Worm (Caenorhabditis elegans) whole organism, L4 larva: ENCODE results near the gene cope-1.

Source experiments
- D1046.2 ChIP-seq: fragments of 200-800 bp; sonication (Bioruptor generic); IDR thresholded peaks from 2 replicates; pipeline ENCODE4 v1.3.6; 2022; ENCODE audit warnings: missing genetic modification characterization, missing compliant biosample characterization
- F26F4.8 ChIP-seq: fragments of 200-800 bp; sonication (Bioruptor generic); conservative IDR thresholded peaks from 2 replicates; pipeline ENCODE4 v1.3.6; 2022; ENCODE audit warnings: missing genetic modification characterization, missing compliant biosample characterization
- F44E2.7 ChIP-seq: fragments of 200-800 bp; sonication (Bioruptor generic); IDR thresholded peaks from 2 replicates; pipeline ENCODE4 v2.1.2; 2022; ENCODE audit warnings: missing genetic modification characterization, missing compliant biosample characterization
- T20F7.1 ChIP-seq: fragments of 200-800 bp; sonication (Bioruptor generic); optimal IDR thresholded peaks from 2 replicates; lab custom pipeline; 2018; ENCODE audit warnings: mild to moderate bottlenecking, missing genetic modification characterization, missing compliant biosample characterization
- Y48G9A.11 ChIP-seq: fragments of 200-800 bp; sonication (Bioruptor generic); IDR thresholded peaks from 2 replicates; pipeline ENCODE4 v1.3.6; 2022; ENCODE audit warnings: missing genetic modification reagents, missing genetic modification characterization, missing compliant biosample characterization
- Y5F2A.4 ChIP-seq: fragments of 200-800 bp; sonication (Bioruptor generic); optimal IDR thresholded peaks from 2 replicates; lab custom pipeline; 2018; ENCODE audit warnings: mild to moderate bottlenecking, missing genetic modification characterization, missing compliant biosample characterization
- Y75B8A.6 ChIP-seq: fragments of 200-800 bp; sonication (Bioruptor generic); IDR thresholded peaks from 2 replicates; pipeline ENCODE4 v1.3.6; 2022; ENCODE audit warnings: missing genetic modification reagents, missing genetic modification characterization, missing compliant biosample characterization
- ZK546.5 ChIP-seq, 2 experiments: sonication (generic microtip); optimal IDR thresholded peaks; 2 replicates each; lab custom pipeline; 2017; ENCODE audit warnings: missing biosample characterization in 2 of 2, missing genetic modification characterization in 2 of 2
- aly-2 ChIP-seq: sonication (generic microtip); optimal IDR thresholded peaks from 2 replicates; lab custom pipeline; 2018; ENCODE audit warnings: missing biosample characterization, missing genetic modification characterization
- ama-1 ChIP-seq: fragments of 150-350 bp; optimal IDR thresholded peaks from 2 replicates; lab custom pipeline; 2014; ENCODE audit warnings: inconsistent platforms, mixed read lengths
- arid-1 ChIP-seq: fragments of 200-800 bp; sonication (Bioruptor generic); conservative IDR thresholded peaks from 2 replicates; pipeline ENCODE4 v1.3.6; 2022; ENCODE audit warnings: missing genetic modification reagents, missing genetic modification characterization, missing compliant biosample characterization
- ceh-44 ChIP-seq: fragments of 200-800 bp; sonication (Bioruptor generic); IDR thresholded peaks from 2 replicates; pipeline ENCODE4 v1.3.6; 2022; ENCODE audit warnings: missing genetic modification reagents, missing genetic modification characterization, missing compliant biosample characterization
- ces-1 ChIP-seq: fragments of 150-350 bp; sonication (generic microtip); optimal IDR thresholded peaks from 4 replicates; lab custom pipeline; 2014; ENCODE audit warnings: missing biosample characterization, missing genetic modification reagents, missing genetic modification characterization
- cey-2 ChIP-seq: sonication (generic microtip); optimal IDR thresholded peaks from 3 replicates; lab custom pipeline; 2017; ENCODE audit warnings: missing genetic modification characterization, mild to moderate bottlenecking, missing compliant biosample characterization, antibody characterized with exemption, borderline replicate concordance; ENCODE audit not compliant: insufficient read depth
- daf-16 ChIP-seq, 3 experiments: sonication (generic microtip); optimal IDR thresholded peaks; 2 replicates each; lab custom pipeline; 2016 to 2017; ENCODE audit warnings: missing genetic modification characterization in 3 of 3, missing genetic modification reagents in 3 of 3, mild to moderate bottlenecking in 2 of 3, missing compliant biosample characterization in 2 of 3, missing biosample characterization in 1 of 3, moderate library complexity in 1 of 3
- daf-8 ChIP-seq: fragments of 200-800 bp; sonication (Bioruptor generic); IDR thresholded peaks from 2 replicates; pipeline ENCODE4 v1.3.6; 2022; ENCODE audit warnings: missing genetic modification characterization, missing compliant biosample characterization
- dpl-1 ChIP-seq: fragments of 150-350 bp; optimal IDR thresholded peaks from 2 replicates; lab custom pipeline; 2014; ENCODE audit warnings: missing biosample characterization, missing genetic modification reagents, missing genetic modification characterization
- duxl-1 ChIP-seq: sonication (generic microtip); optimal IDR thresholded peaks from 2 replicates; lab custom pipeline; 2016; ENCODE audit warnings: mild to moderate bottlenecking, missing genetic modification characterization, moderate library complexity, missing compliant biosample characterization; ENCODE audit not compliant: poor library complexity
- egl-43 ChIP-seq: fragments of 200-800 bp; sonication (Bioruptor generic); IDR thresholded peaks from 2 replicates; pipeline ENCODE4 v1.3.6; 2022; ENCODE audit warnings: missing genetic modification reagents, missing genetic modification characterization, missing compliant biosample characterization
- hlh-11 ChIP-seq: fragments of 200-800 bp; sonication (Bioruptor generic); optimal IDR thresholded peaks from 2 replicates; lab custom pipeline; 2018; ENCODE audit warnings: mild to moderate bottlenecking, missing genetic modification characterization, missing compliant biosample characterization
- hmg-1.1 ChIP-seq: fragments of 200-800 bp; sonication (Bioruptor generic); IDR thresholded peaks from 2 replicates; pipeline ENCODE4 v1.3.6; 2022; ENCODE audit warnings: missing genetic modification reagents, missing genetic modification characterization, missing compliant biosample characterization
- lim-7 ChIP-seq: fragments of 200-800 bp; sonication (Bioruptor generic); IDR thresholded peaks from 2 replicates; pipeline ENCODE4 v1.3.6; 2022; ENCODE audit warnings: missing genetic modification characterization, missing compliant biosample characterization
- lin-13 ChIP-seq: fragments of 150-350 bp; optimal IDR thresholded peaks from 2 replicates; lab custom pipeline; 2014; ENCODE audit warnings: missing biosample characterization, missing genetic modification reagents, missing genetic modification characterization
- lin-15B ChIP-seq: fragments of 150-350 bp; sonication (generic microtip); optimal IDR thresholded peaks from 3 replicates; lab custom pipeline; 2014; ENCODE audit warnings: missing biosample characterization, missing genetic modification characterization
- lin-29 ChIP-seq: fragments of 200-800 bp; sonication (Bioruptor generic); IDR thresholded peaks from 2 replicates; pipeline ENCODE4 v1.3.6; 2022; ENCODE audit warnings: missing genetic modification reagents, missing genetic modification characterization, missing compliant biosample characterization
- lin-39 ChIP-seq: fragments of 150-350 bp; optimal IDR thresholded peaks from 2 replicates; lab custom pipeline; 2014; ENCODE audit warnings: missing biosample characterization, missing genetic modification reagents, missing genetic modification characterization
- madf-9 ChIP-seq: fragments of 200-800 bp; sonication (Bioruptor generic); conservative IDR thresholded peaks from 2 replicates; pipeline ENCODE4 v1.3.6; 2022; ENCODE audit warnings: missing genetic modification reagents, missing genetic modification characterization, missing compliant biosample characterization
- mdl-1 ChIP-seq, 2 experiments: fragments of 150-350 bp in 1 of 2; sonication (generic microtip) in 1 of 2; optimal IDR thresholded peaks; 2 replicates each; lab custom pipeline; 2014 to 2017; ENCODE audit warnings: missing biosample characterization in 2 of 2, missing genetic modification characterization in 2 of 2
- mep-1 ChIP-seq: fragments of 150-350 bp; sonication (generic microtip); optimal IDR thresholded peaks from 3 replicates; lab custom pipeline; 2014; ENCODE audit warnings: missing biosample characterization, missing genetic modification characterization
- mxl-2 ChIP-seq: fragments of 200-800 bp; sonication (Bioruptor generic); conservative IDR thresholded peaks from 2 replicates; pipeline ENCODE4 v1.3.6; 2022; ENCODE audit warnings: missing genetic modification reagents, missing genetic modification characterization, missing compliant biosample characterization
- nhr-102 ChIP-seq: sonication (generic microtip); optimal IDR thresholded peaks from 2 replicates; lab custom pipeline; 2016; ENCODE audit warnings: mild to moderate bottlenecking, missing genetic modification characterization, moderate library complexity, missing compliant biosample characterization
- nhr-11 ChIP-seq: fragments of 150-350 bp; optimal IDR thresholded peaks from 2 replicates; lab custom pipeline; 2014; ENCODE audit warnings: missing biosample characterization, missing genetic modification characterization
- nhr-237 ChIP-seq: sonication (generic microtip); optimal IDR thresholded peaks from 2 replicates; lab custom pipeline; 2017; ENCODE audit warnings: missing biosample characterization, missing genetic modification characterization
- nhr-28 ChIP-seq: fragments of 150-350 bp; optimal IDR thresholded peaks from 2 replicates; lab custom pipeline; 2014; ENCODE audit warnings: missing biosample characterization, missing genetic modification characterization
- nhr-41 ChIP-seq: fragments of 200-800 bp; sonication (Bioruptor generic); IDR thresholded peaks from 2 replicates; pipeline ENCODE4 v1.3.6; 2022; ENCODE audit warnings: missing genetic modification reagents, missing genetic modification characterization, missing compliant biosample characterization
- nhr-42 ChIP-seq: fragments of 200-800 bp; sonication (Bioruptor generic); IDR thresholded peaks from 2 replicates; pipeline ENCODE4 v1.3.6; 2022; ENCODE audit warnings: missing genetic modification characterization, missing compliant biosample characterization
- nhr-48 ChIP-seq: sonication (generic microtip); optimal IDR thresholded peaks from 2 replicates; lab custom pipeline; 2016; ENCODE audit warnings: mild to moderate bottlenecking, missing genetic modification characterization, missing compliant biosample characterization
- pha-4 ChIP-seq, 2 experiments: fragments of 150-350 bp in 1 of 2; fragments of 200-800 bp in 1 of 2; sonication (Bioruptor generic) in 1 of 2; IDR thresholded peaks in 1 of 2; optimal IDR thresholded peaks in 1 of 2; 2 replicates each; pipeline versions ENCODE4 v1.3.6 to Lab custom; 2014 to 2022; ENCODE audit warnings: missing genetic modification characterization in 2 of 2, missing genetic modification reagents in 2 of 2, missing biosample characterization in 1 of 2, missing compliant biosample characterization in 1 of 2
- pqm-1 ChIP-seq: sonication (generic microtip); optimal IDR thresholded peaks from 2 replicates; lab custom pipeline; 2017; ENCODE audit warnings: missing biosample characterization, missing genetic modification characterization
- set-16 ChIP-seq: fragments of 200-800 bp; sonication (Bioruptor generic); IDR thresholded peaks from 2 replicates; pipeline ENCODE4 v1.3.6; 2022; ENCODE audit warnings: missing genetic modification reagents, missing genetic modification characterization, missing compliant biosample characterization
- skn-1 ChIP-seq: fragments of 150-350 bp; optimal IDR thresholded peaks from 2 replicates; lab custom pipeline; 2014; ENCODE audit warnings: missing biosample characterization, missing genetic modification characterization
- snpc-4 ChIP-seq: fragments of 150-350 bp; optimal IDR thresholded peaks from 2 replicates; lab custom pipeline; 2014; ENCODE audit warnings: missing biosample characterization, missing genetic modification characterization
- tag-97 ChIP-seq: fragments of 200-800 bp; sonication (Bioruptor generic); IDR thresholded peaks from 2 replicates; pipeline ENCODE4 v1.3.6; 2022; ENCODE audit warnings: missing genetic modification characterization, missing compliant biosample characterization
- tra-1 ChIP-seq: fragments of 200-800 bp; sonication (Bioruptor generic); IDR thresholded peaks from 2 replicates; pipeline ENCODE4 v1.3.6; 2022; ENCODE audit warnings: missing genetic modification reagents, missing genetic modification characterization, missing compliant biosample characterization
- zag-1 ChIP-seq: fragments of 150-350 bp; optimal IDR thresholded peaks from 2 replicates; lab custom pipeline; 2014; ENCODE audit warnings: missing biosample characterization, missing genetic modification characterization
- zfp-2 ChIP-seq: sonication (generic microtip); optimal IDR thresholded peaks from 2 replicates; lab custom pipeline; 2016; ENCODE audit warnings: mild to moderate bottlenecking, missing genetic modification characterization, missing compliant biosample characterization
- zfp-3 ChIP-seq: fragments of 200-800 bp; sonication (Bioruptor generic); conservative IDR thresholded peaks from 2 replicates; pipeline ENCODE4 v1.3.6; 2022; ENCODE audit warnings: missing genetic modification reagents, missing genetic modification characterization, missing compliant biosample characterization

cope-1 gene

DNA sequence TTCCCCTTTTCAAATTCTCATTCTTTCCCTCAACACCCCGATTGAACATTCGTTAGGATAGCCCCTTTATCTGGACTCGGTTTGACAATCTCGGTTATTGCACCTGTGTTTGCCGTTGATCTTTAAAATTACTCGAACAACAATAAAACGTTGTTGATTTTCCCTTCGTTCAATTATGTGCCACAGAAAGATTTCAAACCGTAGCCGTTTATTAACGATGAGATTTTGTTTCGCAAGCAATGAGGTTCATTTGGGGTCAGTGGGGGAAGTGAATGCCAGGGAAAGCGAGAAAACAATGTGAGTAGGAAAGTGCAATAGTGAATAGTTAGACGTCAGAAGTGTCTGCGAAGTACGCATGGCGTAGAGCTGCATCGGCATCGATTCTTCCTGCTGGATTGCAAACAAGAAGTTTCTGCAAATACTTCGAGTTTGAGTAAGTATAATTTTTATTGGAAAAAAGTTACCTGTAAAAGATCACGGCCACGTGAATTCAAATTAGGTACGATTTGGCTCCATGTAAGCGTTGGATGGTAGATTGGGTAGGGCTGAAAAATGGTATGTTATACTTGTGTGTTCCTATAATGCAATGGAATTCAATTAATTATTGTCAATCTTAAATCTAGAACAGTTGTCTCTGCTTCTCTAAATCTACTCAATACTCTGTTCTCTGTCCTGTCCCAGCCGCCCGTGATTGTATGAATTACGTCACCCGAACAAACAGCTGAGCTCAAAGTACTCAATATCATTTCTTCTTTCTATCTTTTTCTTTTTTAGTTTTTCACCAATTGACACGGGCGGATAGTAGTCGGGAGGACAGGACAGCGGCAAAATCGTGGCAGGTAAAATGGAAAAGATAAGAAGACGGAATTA is 38.7 kb downstream of the cope-1 start, which contains the start of gene kel-3 (continued):
- peak; percentile 78 for TF ChIP-seq Y5F2A.4 (GFP tag; lab: Kevin White, UChicago)
- TF ChIP-seq mxl-2 (GFP tag; lab: Robert Waterston, UW), result no peak
- TF ChIP-seq nhr-41 (GFP tag; lab: Robert Waterston, UW), result no peak; the same call in 1 of the 2 replicates
- TF ChIP-seq skn-1 (tag; lab: Kevin White, UChicago), result no peak
- no peak for TF ChIP-seq snpc-4 (tag; lab: Kevin White, UChicago)
- peak; percentile 7 for TF ChIP-seq dpl-1 (GFP tag; lab: Kevin White, UChicago)
- peak; percentile 91 for TF ChIP-seq nhr-28 (tag; lab: Kevin White, UChicago)
- peak; percentile 67; the same call in 1 of the 2 replicates for TF ChIP-seq hmg-1.1
- TF ChIP-seq egl-43 (GFP tag; lab: Robert Waterston, UW), result peak; percentile 70
- TF ChIP-seq aly-2, result peak; percentile 95
- TF ChIP-seq zag-1 (tag; lab: Kevin White, UChicago), result no peak
- peak in 1 of 2 experiments; percentile 63 for TF ChIP-seq ZK546.5 (tag; optimal IDR thresholded peaks at IDR 0.05; lab: Kevin White, UChicago)
- peak; percentile 24 to 47 for TF ChIP-seq mdl-1 (tag; optimal IDR thresholded peaks at IDR 0.05; lab: Kevin White, UChicago)
- TF ChIP-seq hlh-11 (tag; lab: Kevin White, UChicago), result peak; percentile 98
- TF ChIP-seq duxl-1, result peak; percentile 84
- TF ChIP-seq D1046.2 (GFP tag; lab: Robert Waterston, UW), result peak; percentile 67; the same call in 1 of the 2 replicates
- peak; percentile 6; the same call in 1 of the 2 replicates for TF ChIP-seq ceh-44 (GFP tag; lab: Robert Waterston, UW)
- TF ChIP-seq lin-15B (tag; lab: Kevin White, UChicago), result peak; percentile 11
- TF ChIP-seq F44E2.7 (GFP tag; lab: Robert Waterston, UW), result no peak
- TF ChIP-seq tra-1 (GFP tag; lab: Robert Waterston, UW), result peak; percentile 70
- TF ChIP-seq Y75B8A.6 (GFP tag; lab: Robert Waterston, UW), result peak; percentile 70; the same call in 1 of the 2 replicates
- no peak for TF ChIP-seq set-16 (GFP tag; lab: Robert Waterston, UW)
- peak; percentile 30 for TF ChIP-seq zfp-2
- TF ChIP-seq madf-9 (GFP tag; lab: Robert Waterston, UW), result peak; percentile 9
- TF ChIP-seq nhr-237, result peak; percentile 63
- TF ChIP-seq nhr-102 (tag; lab: Kevin White, UChicago), result peak; percentile 90
- peak; percentile 34; the same call in 1 of the 2 replicates for TF ChIP-seq daf-8 (GFP tag; lab: Robert Waterston, UW)
- TF ChIP-seq pqm-1, result peak; percentile 93
- TF ChIP-seq T20F7.1, result peak; percentile 65
- TF ChIP-seq lin-39, result peak; percentile 58
- TF ChIP-seq ces-1 (GFP tag; lab: Kevin White, UChicago), result no peak
- TF ChIP-seq nhr-11, result peak; percentile 74
- TF ChIP-seq mep-1 (tag; lab: Kevin White, UChicago), result peak; percentile 88
- no peak for TF ChIP-seq tag-97 (GFP tag; lab: Robert Waterston, UW)
- peak; percentile 96 for TF ChIP-seq zfp-3
- peak; percentile 77; the same call in 1 of the 2 replicates for TF ChIP-seq pha-4 (GFP tag; IDR thresholded peaks at IDR 0.05; lab: Robert Waterston, UW)
- peak; percentile 18 for TF ChIP-seq pha-4 (tag; optimal IDR thresholded peaks at IDR 0.05; lab: Kevin White, UChicago)
- TF ChIP-seq ama-1 (lab: Kevin White, UChicago), result peak; percentile 99
- TF ChIP-seq F26F4.8 (GFP tag; lab: Robert Waterston, UW), result peak; percentile 12; the same call in 1 of the 2 replicates
- TF ChIP-seq Y48G9A.11 (GFP tag; lab: Robert Waterston, UW), result peak; percentile 85
- peak; percentile 50 to 61 for TF ChIP-seq daf-16 (GFP tag; optimal IDR thresholded peaks at IDR 0.05; lab: Kevin White, UChicago)
- peak; percentile 79 for TF ChIP-seq daf-16 (tag; optimal IDR thresholded peaks at IDR 0.05; lab: Kevin White, UChicago)
- no peak; the same call in 1 of the 2 replicates for TF ChIP-seq lin-29 (GFP tag; lab: Robert Waterston, UW)
- peak; percentile 86 for TF ChIP-seq nhr-42 (GFP tag; lab: Robert Waterston, UW)
- TF ChIP-seq arid-1 (GFP tag; lab: Robert Waterston, UW), result peak; percentile 86
- peak; percentile 63 for TF ChIP-seq cey-2 (tag; lab: Kevin White, UChicago)
- TF ChIP-seq lin-13 (GFP tag; lab: Kevin White, UChicago), result peak; percentile 82
- TF ChIP-seq nhr-48 (tag; lab: Kevin White, UChicago), result peak; percentile 92
- no peak; the same call in none of the 2 replicates for TF ChIP-seq lim-7 (GFP tag; lab: Robert Waterston, UW)
